Fruit fly (Drosophila melanogaster) whole organism, adult: Measurements from ENCODE around the gene CG8319.

Source experiments
- CG11617 ChIP-seq: fragments of 200-800 bp; sonication (Bioruptor generic); optimal IDR thresholded peaks from 2 replicates; lab custom pipeline; 2017; ENCODE audit warnings: mild to moderate bottlenecking, missing biosample characterization, missing genetic modification reagents, missing genetic modification characterization
- CG12768 ChIP-seq: fragments of 200-800 bp; sonication (Bioruptor generic); optimal IDR thresholded peaks from 2 replicates; lab custom pipeline; 2017; ENCODE audit warnings: missing biosample characterization, missing genetic modification characterization, mild to moderate bottlenecking, moderate library complexity, missing genetic modification reagents
- CG14711 ChIP-seq: fragments of 200-800 bp; sonication (Bioruptor generic); optimal IDR thresholded peaks from 2 replicates; lab custom pipeline; 2018; ENCODE audit warnings: missing biosample characterization, mild to moderate bottlenecking, missing genetic modification characterization, moderate library complexity
- CG1620 ChIP-seq: fragments of 200-800 bp; sonication (Bioruptor generic); optimal IDR thresholded peaks from 2 replicates; lab custom pipeline; 2016; ENCODE audit warnings: missing biosample characterization, missing genetic modification characterization
- CG33017 ChIP-seq: fragments of 200-800 bp; sonication (Bioruptor generic); optimal IDR thresholded peaks from 2 replicates; lab custom pipeline; 2018; ENCODE audit warnings: missing biosample characterization, mild to moderate bottlenecking, missing genetic modification characterization, moderate library complexity
- CG5204 ChIP-seq: fragments of 200-800 bp; sonication (Bioruptor generic); optimal IDR thresholded peaks from 2 replicates; lab custom pipeline; 2016; ENCODE audit warnings: missing biosample characterization, missing genetic modification characterization
- CG7045 ChIP-seq: fragments of 200-800 bp; sonication (Bioruptor generic); optimal IDR thresholded peaks from 2 replicates; lab custom pipeline; 2017; ENCODE audit warnings: missing biosample characterization, mild to moderate bottlenecking, missing genetic modification characterization
- CG7101 ChIP-seq: fragments of 200-800 bp; sonication (Bioruptor generic); optimal IDR thresholded peaks from 2 replicates; lab custom pipeline; 2018; ENCODE audit warnings: missing biosample characterization, mild to moderate bottlenecking, missing genetic modification characterization, moderate library complexity
- Clk ChIP-seq: fragments of 200-800 bp; sonication (Bioruptor generic); optimal IDR thresholded peaks from 2 replicates; lab custom pipeline; 2017; ENCODE audit warnings: missing biosample characterization, missing genetic modification characterization
- Crg-1 ChIP-seq: fragments of 200-800 bp; sonication (Bioruptor generic); optimal IDR thresholded peaks from 2 replicates; lab custom pipeline; 2016; ENCODE audit warnings: missing biosample characterization, missing genetic modification characterization
- Hr96 ChIP-seq: fragments of 200-800 bp; sonication (Bioruptor generic); optimal IDR thresholded peaks from 2 replicates; lab custom pipeline; 2016; ENCODE audit warnings: missing biosample characterization, missing genetic modification characterization
- Mnt ChIP-seq: fragments of 200-800 bp; sonication (Bioruptor generic); optimal IDR thresholded peaks from 2 replicates; lab custom pipeline; 2016; ENCODE audit warnings: missing biosample characterization, mild to moderate bottlenecking, missing genetic modification characterization
- bab1 ChIP-seq: fragments of 200-800 bp; sonication (Bioruptor generic); optimal IDR thresholded peaks from 3 replicates; lab custom pipeline; 2019; ENCODE audit warnings: missing biosample characterization, mild to moderate bottlenecking, missing genetic modification characterization, moderate library complexity
- cic ChIP-seq: fragments of 200-800 bp; sonication (Bioruptor generic); optimal IDR thresholded peaks from 2 replicates; lab custom pipeline; 2017; ENCODE audit warnings: missing biosample characterization, mild to moderate bottlenecking, missing genetic modification characterization, moderate library complexity
- cnc ChIP-seq, 2 experiments: fragments of >200 bp; optimal IDR thresholded peaks; 2 replicates each; lab custom pipeline; 2017
- kay ChIP-seq: fragments of 200-800 bp; sonication (Bioruptor generic); peaks from one replicate; lab custom pipeline; 2016; ENCODE audit warnings: missing biosample characterization, missing genetic modification characterization, borderline replicate concordance
- ovo ChIP-seq: fragments of 200-800 bp; sonication (Bioruptor generic); optimal IDR thresholded peaks from 2 replicates; lab custom pipeline; 2016; ENCODE audit warnings: missing biosample characterization, missing genetic modification characterization
- pad ChIP-seq: fragments of 200-800 bp; sonication (Bioruptor generic); optimal IDR thresholded peaks from 3 replicates; lab custom pipeline; 2017; ENCODE audit warnings: missing biosample characterization, missing genetic modification characterization, mild to moderate bottlenecking, moderate library complexity, missing genetic modification reagents
- tj ChIP-seq: fragments of 200-800 bp; sonication (Bioruptor generic); optimal IDR thresholded peaks from 3 replicates; lab custom pipeline; 2017; ENCODE audit warnings: missing biosample characterization, mild to moderate bottlenecking, missing genetic modification characterization, moderate library complexity
- toe ChIP-seq: fragments of 200-800 bp; sonication (Bioruptor generic); optimal IDR thresholded peaks from 2 replicates; lab custom pipeline; 2016; ENCODE audit warnings: missing biosample characterization, missing genetic modification characterization

Gene CG8319

dm6 chr3R:9626880-9627401 lies at the start of gene CG8319, which contains the start of gene CG9427:
CG8319 (plus strand) TSS chr3R:9627321.
CG9427 (minus strand) TSS chr3R:9626930.
- TF ChIP-seq CG12768 (GFP tag; lab: Kevin White, UChicago) (no peak), CG33017 (tag; lab: Kevin White, UChicago) (peak; percentile 33), ovo (GFP tag; lab: Kevin White, UChicago) (no peak), bab1 (peak; percentile 85), tj (GFP tag; lab: Kevin White, UChicago) (no peak), cnc (optimal IDR thresholded peaks at IDR 0.05; lab: Kevin White, UChicago) (no peak), kay (no peak), CG1620 (GFP tag; lab: Kevin White, UChicago) (peak; percentile 39), toe (GFP tag; lab: Kevin White, UChicago) (no peak), CG14711 (tag; lab: Kevin White, UChicago) (peak; percentile 65), CG7101 (tag; lab: Kevin White, UChicago) (peak; percentile 69), Mnt (GFP tag; lab: Kevin White, UChicago) (peak; percentile 78), CG5204 (GFP tag; lab: Kevin White, UChicago) (no peak), Crg-1 (GFP tag; lab: Kevin White, UChicago) (peak; percentile 56), Clk (GFP tag; lab: Kevin White, UChicago) (no peak), pad (GFP tag; lab: Kevin White, UChicago) (peak; percentile 23), cic (GFP tag; lab: Kevin White, UChicago) (peak; percentile 28), CG7045 (GFP tag; lab: Kevin White, UChicago) (peak; percentile 9), Hr96 (no peak), CG11617 (GFP tag; lab: Kevin White, UChicago) (peak; percentile 61)

dm6 chr3R:9577382-9578137 lies 49.6 kb upstream of the CG8319 start, which contains the start of the genes Kap-alpha3 and Son:
Kap-alpha3 (minus strand) TSS chr3R:9577733.
Son (plus strand) TSS chr3R:9578042.
- TF ChIP-seq cic (GFP tag; lab: Kevin White, UChicago) (peak; percentile 86), kay (no peak), Crg-1 (GFP tag; lab: Kevin White, UChicago) (peak; percentile 97), CG5204 (GFP tag; lab: Kevin White, UChicago) (no peak), CG33017 (tag; lab: Kevin White, UChicago) (peak; percentile 89), CG11617 (GFP tag; lab: Kevin White, UChicago) (peak; percentile 98), bab1 (peak; percentile 90), tj (GFP tag; lab: Kevin White, UChicago) (peak; percentile 85), Clk (GFP tag; lab: Kevin White, UChicago) (peak; percentile 88), CG12768 (GFP tag; lab: Kevin White, UChicago) (peak; percentile 96), CG14711 (tag; lab: Kevin White, UChicago) (peak; percentile 97), CG1620 (GFP tag; lab: Kevin White, UChicago) (peak; percentile 98), cnc (optimal IDR thresholded peaks at IDR 0.05; lab: Kevin White, UChicago) (no peak), CG7045 (GFP tag; lab: Kevin White, UChicago) (peak; percentile 96), CG7101 (tag; lab: Kevin White, UChicago) (peak; percentile 95), pad (GFP tag; lab: Kevin White, UChicago) (peak; percentile 89), toe (GFP tag; lab: Kevin White, UChicago) (peak; percentile 98), Hr96 (peak; percentile 97), ovo (GFP tag; lab: Kevin White, UChicago) (peak; percentile 96), Mnt (GFP tag; lab: Kevin White, UChicago) (peak; percentile 95)

DNA sequence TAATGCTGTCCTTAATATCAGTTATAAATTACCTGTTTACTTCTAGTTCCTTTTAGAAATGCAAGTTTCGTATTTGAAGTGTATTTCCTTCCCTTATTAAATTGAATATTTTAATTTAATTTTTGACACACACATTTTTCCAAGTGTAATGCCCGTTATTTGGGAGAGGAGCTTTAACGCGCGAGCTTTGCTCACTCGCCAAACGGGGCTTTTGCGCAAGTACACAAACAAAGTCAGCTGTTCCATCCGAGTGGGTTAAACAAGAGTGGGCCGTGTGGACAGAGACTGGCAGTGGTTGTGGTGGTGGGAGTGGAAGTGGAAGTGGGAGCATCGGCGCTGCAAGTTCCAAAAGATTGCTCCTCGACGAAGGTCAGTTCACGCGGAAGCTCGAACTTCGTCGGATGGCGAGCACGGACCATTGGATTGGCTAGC lies 46.0 kb upstream of the CG8319 start, which contains the start of gene CG8301:
CG8301 (plus strand) TSS at position 218 of the 432 bp plus-strand sequence.
- TF ChIP-seq CG11617 (GFP tag; lab: Kevin White, UChicago) (peak; percentile 26), tj (GFP tag; lab: Kevin White, UChicago) (peak; percentile 26), bab1 (peak; percentile 61), CG1620 (GFP tag; lab: Kevin White, UChicago) (peak; percentile 0), cnc (optimal IDR thresholded peaks at IDR 0.05; lab: Kevin White, UChicago) (no peak), pad (GFP tag; lab: Kevin White, UChicago) (no peak), CG7045 (GFP tag; lab: Kevin White, UChicago) (peak; percentile 22), Crg-1 (GFP tag; lab: Kevin White, UChicago) (no peak), CG33017 (tag; lab: Kevin White, UChicago) (peak; percentile 29), Hr96 (no peak), ovo (GFP tag; lab: Kevin White, UChicago) (peak; percentile 97), CG5204 (GFP tag; lab: Kevin White, UChicago) (no peak), cic (GFP tag; lab: Kevin White, UChicago) (peak; percentile 6), CG12768 (GFP tag; lab: Kevin White, UChicago) (peak; percentile 36), kay (no peak), Mnt (GFP tag; lab: Kevin White, UChicago) (no peak), toe (GFP tag; lab: Kevin White, UChicago) (no peak), CG14711 (tag; lab: Kevin White, UChicago) (peak; percentile 6), Clk (GFP tag; lab: Kevin White, UChicago) (no peak), CG7101 (tag; lab: Kevin White, UChicago) (peak; percentile 25)

DNA sequence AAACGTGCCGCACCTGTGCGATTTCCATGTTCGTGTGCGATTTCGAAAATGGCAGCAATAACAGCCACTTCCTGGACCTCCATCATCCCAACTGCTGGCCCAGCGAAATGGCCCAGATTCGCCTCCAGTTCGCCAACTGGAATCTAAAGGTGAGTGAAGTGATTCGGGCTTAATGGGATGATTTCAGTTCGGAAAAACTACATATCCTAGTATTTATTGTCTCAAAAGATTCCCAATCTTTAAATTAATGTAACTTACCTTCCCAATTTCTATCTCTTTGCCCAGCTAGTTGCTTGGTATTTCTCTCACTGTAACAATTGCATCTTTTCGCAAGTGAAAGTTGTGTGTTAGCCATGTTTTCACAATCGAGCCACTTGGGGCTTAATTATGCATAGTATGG lies 45.1 kb upstream of the CG8319 start:
- TF ChIP-seq CG7101 (tag; lab: Kevin White, UChicago) (no peak), CG12768 (GFP tag; lab: Kevin White, UChicago) (no peak), Crg-1 (GFP tag; lab: Kevin White, UChicago) (no peak), ovo (GFP tag; lab: Kevin White, UChicago) (no peak), CG5204 (GFP tag; lab: Kevin White, UChicago) (no peak), CG14711 (tag; lab: Kevin White, UChicago) (no peak), CG7045 (GFP tag; lab: Kevin White, UChicago) (no peak), bab1 (no peak)
